Fruit fly (Drosophila melanogaster) whole organism, pupa: ENCODE measurements around the gene Dyro.
A peak's percentile ranks its signal among the peaks of the same experiment; 100 is the strongest.

Experiments
- CG10348 ChIP-seq: fragments of 200-800 bp; sonication (Bioruptor generic); IDR thresholded peaks from 2 replicates; pipeline ENCODE4 v1.3.6; 2022; ENCODE audit warnings: missing biosample characterization, missing genetic modification characterization
- CG12605 ChIP-seq: fragments of 200-800 bp; sonication (Bioruptor generic); IDR thresholded peaks from 2 replicates; pipeline ENCODE4 v1.3.6; 2022; ENCODE audit warnings: missing biosample characterization, missing genetic modification characterization
- CG13204 ChIP-seq: fragments of 200-800 bp; sonication (Bioruptor generic); optimal IDR thresholded peaks from 2 replicates; lab custom pipeline; 2018; ENCODE audit warnings: missing biosample characterization, mild to moderate bottlenecking, missing genetic modification characterization, moderate library complexity
- CG14655 ChIP-seq: fragments of 200-800 bp; sonication (Bioruptor generic); optimal IDR thresholded peaks from 3 replicates; lab custom pipeline; 2017; ENCODE audit warnings: mild to moderate bottlenecking, missing biosample characterization, missing genetic modification reagents, missing genetic modification characterization
- CG15710 ChIP-seq: fragments of 200-800 bp; sonication (Bioruptor generic); optimal IDR thresholded peaks from 2 replicates; lab custom pipeline; 2018; ENCODE audit warnings: missing biosample characterization, mild to moderate bottlenecking, missing genetic modification characterization, moderate library complexity
- CG17806 ChIP-seq: fragments of 200-800 bp; sonication (Bioruptor generic); optimal IDR thresholded peaks from 2 replicates; lab custom pipeline; 2018; ENCODE audit warnings: missing biosample characterization, mild to moderate bottlenecking, missing genetic modification characterization, moderate library complexity
- CG32121 ChIP-seq: fragments of 200-800 bp; sonication (Bioruptor generic); IDR thresholded peaks from 2 replicates; pipeline ENCODE4 v1.3.6; 2022; ENCODE audit warnings: missing biosample characterization, missing genetic modification characterization
- CG34367 ChIP-seq: fragments of 200-800 bp; sonication (Bioruptor generic); optimal IDR thresholded peaks from 2 replicates; lab custom pipeline; 2018; ENCODE audit warnings: missing biosample characterization, mild to moderate bottlenecking, missing genetic modification characterization
- CG4496 ChIP-seq: fragments of 200-800 bp; sonication (Bioruptor generic); IDR thresholded peaks from 3 replicates; pipeline ENCODE4 v1.3.6; 2022; ENCODE audit warnings: missing biosample characterization, missing genetic modification characterization
- CG8159 ChIP-seq: fragments of 200-800 bp; sonication (Bioruptor generic); optimal IDR thresholded peaks from 3 replicates; lab custom pipeline; 2018; ENCODE audit warnings: missing biosample characterization, mild to moderate bottlenecking, missing genetic modification characterization, moderate library complexity
- CG8301 ChIP-seq: fragments of 200-800 bp; sonication (Bioruptor generic); optimal IDR thresholded peaks from 2 replicates; lab custom pipeline; 2018; ENCODE audit warnings: missing biosample characterization, mild to moderate bottlenecking, missing genetic modification characterization
- CG9948 ChIP-seq: fragments of 200-800 bp; sonication (Bioruptor generic); optimal IDR thresholded peaks from 2 replicates; lab custom pipeline; 2018; ENCODE audit warnings: missing biosample characterization, mild to moderate bottlenecking, missing genetic modification characterization, moderate library complexity
- D1 ChIP-seq: fragments of 200-800 bp; sonication (Bioruptor generic); optimal IDR thresholded peaks from 2 replicates; lab custom pipeline; 2018; ENCODE audit warnings: missing biosample characterization, mild to moderate bottlenecking, missing genetic modification characterization, moderate library complexity
- EcR ChIP-seq: fragments of 200-800 bp; sonication (Bioruptor generic); optimal IDR thresholded peaks from 3 replicates; lab custom pipeline; 2019; ENCODE audit warnings: missing biosample characterization, missing genetic modification characterization, mild to moderate bottlenecking, moderate library complexity, missing genetic modification reagents
- Ets98B ChIP-seq: fragments of 200-800 bp; sonication (Bioruptor generic); IDR thresholded peaks from 2 replicates; pipeline ENCODE4 v1.3.6; 2022; ENCODE audit warnings: missing biosample characterization, missing genetic modification characterization
- Pif1A ChIP-seq: fragments of 200-800 bp; sonication (Bioruptor generic); optimal IDR thresholded peaks from 3 replicates; lab custom pipeline; 2016; ENCODE audit warnings: missing biosample characterization, missing genetic modification characterization
- Pif1B ChIP-seq: fragments of 200-800 bp; sonication (Bioruptor generic); optimal IDR thresholded peaks from 3 replicates; lab custom pipeline; 2016; ENCODE audit warnings: missing biosample characterization, missing genetic modification characterization
- Snoo ChIP-seq: fragments of 200-800 bp; sonication (Bioruptor generic); optimal IDR thresholded peaks from 3 replicates; lab custom pipeline; 2017; ENCODE audit warnings: missing biosample characterization, mild to moderate bottlenecking, missing genetic modification characterization, inconsistent platforms
- fd96Ca ChIP-seq: fragments of 200-800 bp; sonication (Bioruptor generic); IDR thresholded peaks from 3 replicates; pipeline ENCODE4 v1.3.6; 2022; ENCODE audit warnings: missing biosample characterization, missing genetic modification characterization
- gl ChIP-seq: fragments of 200-800 bp; sonication (Bioruptor generic); optimal IDR thresholded peaks from 2 replicates; lab custom pipeline; 2018; ENCODE audit warnings: missing biosample characterization, mild to moderate bottlenecking, missing genetic modification characterization
- rn ChIP-seq: fragments of 200-800 bp; sonication (Bioruptor generic); IDR thresholded peaks from 2 replicates; pipeline ENCODE4 v1.3.6; 2022; ENCODE audit warnings: missing biosample characterization, missing genetic modification characterization

Dyro gene

dm6 chr3L:11320124-11320523, 24.4 kb upstream of the Dyro start:
- TF ChIP-seq rn (GFP tag; lab: Robert Waterston, UW) = no peak
- TF ChIP-seq CG13204 = no peak
- no peak for TF ChIP-seq Pif1A (GFP tag; lab: Kevin White, UChicago)
- TF ChIP-seq EcR (GFP tag; lab: Kevin White, UChicago) = no peak
- TF ChIP-seq CG8159 (tag; lab: Kevin White, UChicago) = no peak
- no peak for TF ChIP-seq CG10348 (GFP tag; lab: Robert Waterston, UW)
- no peak for TF ChIP-seq Ets98B (GFP tag; lab: Robert Waterston, UW)
- TF ChIP-seq Pif1B (GFP tag; lab: Kevin White, UChicago) = no peak
- no peak for TF ChIP-seq CG17806 (tag; lab: Kevin White, UChicago)
- no peak for TF ChIP-seq fd96Ca (GFP tag; lab: Robert Waterston, UW)
- no peak for TF ChIP-seq D1 (tag; lab: Kevin White, UChicago)
- no peak for TF ChIP-seq CG14655 (GFP tag; lab: Kevin White, UChicago)
- TF ChIP-seq CG15710 (tag; lab: Kevin White, UChicago) = no peak
- no peak for TF ChIP-seq Snoo (tag; lab: Kevin White, UChicago)
- no peak for TF ChIP-seq CG4496 (GFP tag; lab: Robert Waterston, UW)
- no peak for TF ChIP-seq CG32121 (GFP tag; lab: Robert Waterston, UW)
- no peak for TF ChIP-seq CG8301 (tag; lab: Kevin White, UChicago)
- no peak for TF ChIP-seq gl (tag; lab: Kevin White, UChicago)
- TF ChIP-seq CG12605 (GFP tag; lab: Robert Waterston, UW) = no peak

dm6 chr3L:11318532-11319170, 22.9 kb upstream of the Dyro start:
- TF ChIP-seq CG8159 (tag; lab: Kevin White, UChicago) = peak; percentile 67
- TF ChIP-seq CG12605 (GFP tag; lab: Robert Waterston, UW) = peak; percentile 87
- peak; percentile 60 for TF ChIP-seq CG9948 (tag; lab: Kevin White, UChicago)
- peak; percentile 82 for TF ChIP-seq CG32121 (GFP tag; lab: Robert Waterston, UW)
- TF ChIP-seq Snoo (tag; lab: Kevin White, UChicago) = peak; percentile 92
- peak; percentile 66; the same call in 1 of the 2 replicates for TF ChIP-seq rn (GFP tag; lab: Robert Waterston, UW)
- TF ChIP-seq Pif1B (GFP tag; lab: Kevin White, UChicago) = peak; percentile 81
- peak; percentile 75 for TF ChIP-seq CG14655 (GFP tag; lab: Kevin White, UChicago)
- peak; percentile 71 for TF ChIP-seq CG17806 (tag; lab: Kevin White, UChicago)
- peak; percentile 80 for TF ChIP-seq fd96Ca (GFP tag; lab: Robert Waterston, UW)
- TF ChIP-seq CG15710 (tag; lab: Kevin White, UChicago) = peak; percentile 70
- peak; percentile 91 for TF ChIP-seq CG4496 (GFP tag; lab: Robert Waterston, UW)
- no peak for TF ChIP-seq EcR (GFP tag; lab: Kevin White, UChicago)
- no peak for TF ChIP-seq D1 (tag; lab: Kevin White, UChicago)
- TF ChIP-seq CG8301 (tag; lab: Kevin White, UChicago) = peak; percentile 71
- peak; percentile 5 for TF ChIP-seq gl (tag; lab: Kevin White, UChicago)
- peak; percentile 77 for TF ChIP-seq Ets98B (GFP tag; lab: Robert Waterston, UW)
- TF ChIP-seq CG13204 = no peak
- no peak for TF ChIP-seq CG10348 (GFP tag; lab: Robert Waterston, UW)
- peak; percentile 69 for TF ChIP-seq CG34367
- peak; percentile 87 for TF ChIP-seq Pif1A (GFP tag; lab: Kevin White, UChicago)

dm6 chr3L:11317464-11317863, 21.7 kb upstream of the Dyro start:
- TF ChIP-seq CG4496 (GFP tag; lab: Robert Waterston, UW) (0 out of 3 replicates have a peak, but pooled peaks have one; percentile 21), Snoo (tag; lab: Kevin White, UChicago) (no peak)

DNA sequence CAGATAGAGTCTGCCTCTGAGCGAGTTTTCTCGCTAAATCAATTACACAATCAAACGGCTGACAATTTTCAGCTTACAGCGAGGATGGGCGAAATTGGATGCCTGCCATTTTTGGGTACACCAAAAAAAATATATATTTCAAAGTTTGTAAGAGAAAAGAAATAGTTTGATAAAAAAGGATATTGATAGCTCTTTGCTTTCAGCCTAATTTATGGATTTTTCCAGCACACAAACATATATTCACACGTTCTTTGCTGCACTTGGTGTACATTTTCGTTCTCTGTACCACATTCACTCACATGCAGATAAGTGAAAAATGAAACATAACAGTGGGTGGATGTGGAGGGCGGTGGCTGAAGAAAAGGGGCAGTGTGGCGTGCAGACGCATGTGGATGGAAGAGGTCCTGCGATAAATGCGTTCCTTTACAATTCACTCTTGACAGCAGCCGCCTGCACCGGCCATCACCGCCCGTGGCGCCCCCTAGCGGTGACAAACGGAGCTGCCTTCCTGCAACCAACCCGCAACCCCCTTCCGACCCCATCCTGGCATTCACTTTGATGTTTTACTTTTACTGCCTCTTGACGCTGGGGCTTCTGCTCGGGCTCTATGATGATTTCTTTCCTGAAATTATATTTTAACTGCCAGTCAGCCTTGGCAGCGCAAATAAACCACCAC, 19.3 kb upstream of the Dyro start:
- TF ChIP-seq CG14655 (GFP tag; lab: Kevin White, UChicago) = peak; percentile 11
- TF ChIP-seq CG8159 (tag; lab: Kevin White, UChicago) = peak; percentile 31
- TF ChIP-seq CG9948 (tag; lab: Kevin White, UChicago) = no peak
- TF ChIP-seq CG8301 (tag; lab: Kevin White, UChicago) = no peak
- no peak for TF ChIP-seq CG32121 (GFP tag; lab: Robert Waterston, UW)
- no peak for TF ChIP-seq CG4496 (GFP tag; lab: Robert Waterston, UW)
- TF ChIP-seq Pif1B (GFP tag; lab: Kevin White, UChicago) = no peak
- TF ChIP-seq rn (GFP tag; lab: Robert Waterston, UW) = 0 out of 2 replicates have a peak, but pooled peaks have one; percentile 9
- TF ChIP-seq CG13204 = no peak
- no peak for TF ChIP-seq CG12605 (GFP tag; lab: Robert Waterston, UW)
- TF ChIP-seq CG34367 = no peak
- no peak for TF ChIP-seq EcR (GFP tag; lab: Kevin White, UChicago)
- TF ChIP-seq D1 (tag; lab: Kevin White, UChicago) = no peak
- no peak for TF ChIP-seq CG15710 (tag; lab: Kevin White, UChicago)
- TF ChIP-seq CG10348 (GFP tag; lab: Robert Waterston, UW) = no peak
- 0 out of 3 replicates have a peak, but pooled peaks have one; percentile 15 for TF ChIP-seq fd96Ca (GFP tag; lab: Robert Waterston, UW)
- no peak for TF ChIP-seq CG17806 (tag; lab: Kevin White, UChicago)
- TF ChIP-seq Snoo (tag; lab: Kevin White, UChicago) = peak; percentile 2
- TF ChIP-seq Ets98B (GFP tag; lab: Robert Waterston, UW) = no peak
- no peak for TF ChIP-seq gl (tag; lab: Kevin White, UChicago)
- TF ChIP-seq Pif1A (GFP tag; lab: Kevin White, UChicago) = no peak
